Fruit fly (Drosophila melanogaster): ENCODE measurements around the gene CG10514.

- TF ChIP-seq CG9876 (GFP tag; optimal IDR thresholded peaks at IDR 0.05) = no peak
- TF ChIP-seq cwo (GFP tag; optimal IDR thresholded peaks at IDR 0.05) = no peak
- TF ChIP-seq ems (GFP tag; optimal IDR thresholded peaks at IDR 0.05) = no peak
- TF ChIP-seq Hr78 (GFP tag; optimal IDR thresholded peaks at IDR 0.05) = no peak
- no peak for TF ChIP-seq twi (tag; optimal IDR thresholded peaks at IDR 0.05)
- TF ChIP-seq Hr3 (GFP tag; optimal IDR thresholded peaks at IDR 0.05) = no peak
- no peak for TF ChIP-seq MESR4 (GFP tag; optimal IDR thresholded peaks at IDR 0.05)
- TF ChIP-seq Meics (GFP tag; optimal IDR thresholded peaks at IDR 0.05) = no peak
- TF ChIP-seq CG10209 (GFP tag; optimal IDR thresholded peaks at IDR 0.05) = no peak
- TF ChIP-seq da (GFP tag; optimal IDR thresholded peaks at IDR 0.05) = no peak
- no peak for TF ChIP-seq br (optimal IDR thresholded peaks at IDR 0.05)
These were observed 20.9 kb upstream of the CG10514 start, which contains the start of gene CG13659 for dm6 chr3R:25300575-25300974.
